Worm (Caenorhabditis elegans): ENCODE results near the gene Y7A5A.24.

DNA sequence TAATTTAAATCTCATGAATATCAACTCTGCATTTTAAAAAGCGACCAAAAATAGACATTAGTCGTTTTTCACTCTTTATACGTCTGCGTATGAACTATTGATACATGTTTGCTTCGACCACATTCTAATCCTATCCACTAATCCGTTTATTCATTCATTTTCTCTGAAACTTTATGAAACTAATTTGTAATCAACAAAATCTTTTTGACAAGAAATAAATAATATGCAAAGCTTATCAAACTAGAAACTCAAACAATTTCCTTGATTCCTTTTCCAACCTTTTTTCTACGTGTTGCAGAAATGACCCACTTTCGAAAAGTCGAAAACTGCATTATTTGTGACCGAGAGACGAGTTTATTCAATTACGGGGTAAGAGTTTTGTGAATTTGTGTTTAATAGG, 39.6 kb downstream of the Y7A5A.24 start, which contains the start of gene nhr-255:
- TF ChIP-seq aly-2 (tag; optimal IDR thresholded peaks at IDR 0.05), result no peak
- TF ChIP-seq sea-2 (GFP tag; optimal IDR thresholded peaks at IDR 0.05), result no peak
- no peak for TF ChIP-seq ceh-16 (tag; optimal IDR thresholded peaks at IDR 0.05)
- no peak for TF ChIP-seq nhr-237 (tag; optimal IDR thresholded peaks at IDR 0.05)
- no peak for TF ChIP-seq elt-3 (tag; optimal IDR thresholded peaks at IDR 0.05)
- no peak for TF ChIP-seq skn-1 (tag; optimal IDR thresholded peaks at IDR 0.05)
- no peak for TF ChIP-seq snpc-4 (tag; optimal IDR thresholded peaks at IDR 0.05)
